Fruit fly (Drosophila melanogaster): ENCODE data around the gene amd.

amd gene

DNA sequence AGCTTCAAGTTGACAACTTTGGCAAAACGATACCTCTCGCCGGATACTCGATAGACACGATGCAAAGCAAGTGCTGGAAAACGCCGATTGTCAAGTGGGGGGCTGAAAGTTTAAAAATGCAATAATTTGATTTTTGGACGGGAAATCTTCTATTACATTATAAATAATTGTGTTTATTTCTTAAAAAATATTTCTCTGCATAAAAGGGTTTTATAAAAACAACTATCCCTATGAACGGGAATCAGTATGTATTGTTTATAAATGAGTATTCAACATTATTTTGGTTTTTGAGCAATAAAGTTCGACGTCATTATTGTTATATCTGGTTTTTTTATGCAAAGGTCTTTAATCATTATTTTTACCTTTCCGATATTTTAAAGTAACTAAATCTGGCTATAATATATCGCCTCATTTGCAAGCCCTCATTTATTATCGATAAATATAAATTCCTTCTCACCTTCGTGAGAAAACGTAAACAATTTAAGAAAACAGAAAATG is 22.0 kb downstream of the amd start, which contains the start of the genes AsnRS and DCTN6-p27 (continued):
- TF ChIP-seq BEAF-32 (GFP tag; optimal IDR thresholded peaks at IDR 0.05): peak; percentile 87
- peak; percentile 58 for TF ChIP-seq CG10209 (GFP tag; optimal IDR thresholded peaks at IDR 0.05)
- TF ChIP-seq bbx (GFP tag; IDR thresholded peaks at IDR 0.05; ENCODE audit: partially characterized antibody): peak; percentile 59
- peak; percentile 25; the same call in 1 of the 2 replicates for TF ChIP-seq CG14667 (GFP tag; IDR thresholded peaks at IDR 0.05)
- TF ChIP-seq Blimp-1 (GFP tag; optimal IDR thresholded peaks at IDR 0.05): no peak
- peak; percentile 59 for TF ChIP-seq CG17328 (GFP tag; IDR thresholded peaks at IDR 0.05)
- peak; percentile 6 for TF ChIP-seq CG9797 (GFP tag; optimal IDR thresholded peaks at IDR 0.05)
- peak; percentile 8 for TF ChIP-seq CG8281 (tag; optimal IDR thresholded peaks at IDR 0.05)
- TF ChIP-seq CG17612 (GFP tag; IDR thresholded peaks at IDR 0.05): no peak
- TF ChIP-seq nerfin-2 (GFP tag; IDR thresholded peaks at IDR 0.05; ENCODE audit: partially characterized antibody): peak; percentile 53; the same call in 1 of the 2 replicates
- TF ChIP-seq Six4 (GFP tag; optimal IDR thresholded peaks at IDR 0.05): peak; percentile 57
- TF ChIP-seq CG1529 (GFP tag; optimal IDR thresholded peaks at IDR 0.05): peak; percentile 18
- TF ChIP-seq Dll (GFP tag; IDR thresholded peaks at IDR 0.05; ENCODE audit: partially characterized antibody): peak; percentile 85
- TF ChIP-seq CG12155 (GFP tag; optimal IDR thresholded peaks at IDR 0.05): peak; percentile 80
- peak; percentile 78 for TF ChIP-seq sob (GFP tag; IDR thresholded peaks at IDR 0.05)
- TF ChIP-seq lab (GFP tag; optimal IDR thresholded peaks at IDR 0.05): no peak
- peak; percentile 66 for TF ChIP-seq CG7556 (GFP tag; optimal IDR thresholded peaks at IDR 0.05)
- TF ChIP-seq amos (GFP tag; IDR thresholded peaks at IDR 0.05; ENCODE audit: partially characterized antibody): peak; percentile 70; the same call in 1 of the 2 replicates
- TF ChIP-seq H15 (GFP tag; IDR thresholded peaks at IDR 0.05): 0 out of 3 replicates have a peak, but pooled peaks have one; percentile 47
- TF ChIP-seq Doc3 (GFP tag; IDR thresholded peaks at IDR 0.05; ENCODE audit: partially characterized antibody): peak; percentile 67; the same call in 2 of the 3 replicates
- TF ChIP-seq repo (GFP tag; optimal IDR thresholded peaks at IDR 0.05): peak; percentile 9
- TF ChIP-seq CG33557 (GFP tag; optimal IDR thresholded peaks at IDR 0.05): peak; percentile 61
- no peak for TF ChIP-seq gt (GFP tag; IDR thresholded peaks at IDR 0.05)
- peak; percentile 61 for TF ChIP-seq Dref (GFP tag; IDR thresholded peaks at IDR 0.05)
- TF ChIP-seq CG12659 (GFP tag; optimal IDR thresholded peaks at IDR 0.05): peak; percentile 78
- peak; percentile 38 for TF ChIP-seq Hand (GFP tag; optimal IDR thresholded peaks at IDR 0.05)
- TF ChIP-seq Chrac-16 (GFP tag; optimal IDR thresholded peaks at IDR 0.05): peak; percentile 75
- peak; percentile 69 for TF ChIP-seq stwl (tag; optimal IDR thresholded peaks at IDR 0.05)
- TF ChIP-seq CG10565 (GFP tag; optimal IDR thresholded peaks at IDR 0.05): no peak
- TF ChIP-seq D19A (tag; optimal IDR thresholded peaks at IDR 0.05): peak; percentile 41
- TF ChIP-seq btn (GFP tag; optimal IDR thresholded peaks at IDR 0.05): no peak
- no peak for TF ChIP-seq eyg (GFP tag; optimal IDR thresholded peaks at IDR 0.05)
- peak; percentile 39 for TF ChIP-seq CG9609 (GFP tag; optimal IDR thresholded peaks at IDR 0.05)
- peak; percentile 58; the same call in 1 of the 2 replicates for TF ChIP-seq ttk (GFP tag; IDR thresholded peaks at IDR 0.05)
- peak; percentile 22 for TF ChIP-seq shn (GFP tag; optimal IDR thresholded peaks at IDR 0.05)
- TF ChIP-seq CG3726 (GFP tag; IDR thresholded peaks at IDR 0.05): no peak
- peak; percentile 63 for TF ChIP-seq CG3847 (GFP tag; IDR thresholded peaks at IDR 0.05)
- TF ChIP-seq MESR4 (GFP tag; optimal IDR thresholded peaks at IDR 0.05): no peak
- TF ChIP-seq YL-1 (GFP tag; optimal IDR thresholded peaks at IDR 0.05): peak; percentile 72
- no peak for TF ChIP-seq CG12769 (tag; optimal IDR thresholded peaks at IDR 0.05)
- TF ChIP-seq twi (tag; optimal IDR thresholded peaks at IDR 0.05): peak; percentile 40
- peak; percentile 66 for TF ChIP-seq E2f2 (GFP tag; IDR thresholded peaks at IDR 0.05)
- no peak for TF ChIP-seq grn (GFP tag; optimal IDR thresholded peaks at IDR 0.05)
- TF ChIP-seq nau (GFP tag; optimal IDR thresholded peaks at IDR 0.05): no peak
- peak; percentile 40 for TF ChIP-seq Antp (GFP tag; optimal IDR thresholded peaks at IDR 0.05)
- no peak for TF ChIP-seq CG7745 (tag; optimal IDR thresholded peaks at IDR 0.05)
- peak; percentile 63; the same call in 1 of the 2 replicates for TF ChIP-seq CG6272 (GFP tag; IDR thresholded peaks at IDR 0.05)
- TF ChIP-seq her (GFP tag; optimal IDR thresholded peaks at IDR 0.05): peak; percentile 50
- TF ChIP-seq CG2875 (GFP tag; optimal IDR thresholded peaks at IDR 0.05): peak; percentile 34
